Worm (Caenorhabditis elegans): ENCODE data around the gene Y38E10A.22.

The Y38E10A.22 gene

DNA sequence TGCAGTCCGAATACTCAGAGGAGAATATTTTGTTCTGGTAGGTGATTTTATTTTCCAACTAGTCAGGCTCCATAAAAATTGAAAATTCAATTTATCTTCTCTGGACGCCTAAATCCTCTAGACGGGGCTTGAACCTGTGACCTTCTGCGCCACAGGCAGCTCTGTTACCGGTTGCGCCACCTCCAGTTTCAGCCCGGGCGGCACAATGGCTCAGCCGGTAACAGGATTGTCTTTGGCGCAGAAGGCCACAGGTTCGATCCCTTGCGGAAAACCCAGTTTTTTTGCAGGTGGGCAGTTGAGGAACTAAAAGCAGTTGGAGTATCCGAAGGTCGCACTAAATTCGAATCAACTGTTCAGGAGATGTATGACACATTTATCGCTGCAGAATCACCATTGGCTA is 7.7 kb downstream of the Y38E10A.22 start:
- TF ChIP-seq nhr-6 (tag; optimal IDR thresholded peaks at IDR 0.05) (no peak), lin-39 (tag; optimal IDR thresholded peaks at IDR 0.05) (no peak), blmp-1 (tag; optimal IDR thresholded peaks at IDR 0.05; ENCODE audit: insufficient read depth) (no peak), crh-2 (tag; optimal IDR thresholded peaks at IDR 0.05) (no peak), nhr-25 (tag; optimal IDR thresholded peaks at IDR 0.05) (no peak), lsy-2 (tag; optimal IDR thresholded peaks at IDR 0.05) (no peak), sma-3 (GFP tag; optimal IDR thresholded peaks at IDR 0.05) (no peak), nhr-21 (tag; optimal IDR thresholded peaks at IDR 0.05) (no peak)

DNA sequence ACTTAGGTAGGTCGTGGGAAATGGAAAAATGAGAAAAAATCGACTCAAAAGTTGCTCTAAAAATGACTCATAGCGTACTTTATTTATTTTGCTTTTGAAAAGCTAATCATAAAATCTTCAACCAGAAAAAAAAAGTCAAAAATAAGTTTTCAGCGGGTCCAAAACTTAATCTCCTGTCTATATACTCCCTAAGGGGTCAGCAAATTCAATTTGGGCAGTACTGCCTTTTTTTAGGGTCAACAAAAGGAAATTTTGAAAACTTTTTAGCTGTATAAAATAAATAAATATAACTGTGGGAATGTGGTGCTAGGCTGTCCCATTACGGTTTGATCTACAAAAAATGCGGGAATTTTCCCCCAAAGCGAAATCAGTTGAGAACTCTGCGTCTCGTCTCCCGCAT is 8.3 kb downstream of the Y38E10A.22 start:
- no peak for TF ChIP-seq unc-55 (GFP tag; optimal IDR thresholded peaks at IDR 0.05)
- no peak for TF ChIP-seq snpc-4 (tag; optimal IDR thresholded peaks at IDR 0.05)
- TF ChIP-seq ceh-82 (tag; optimal IDR thresholded peaks at IDR 0.05), result no peak
- TF ChIP-seq nhr-237 (tag; optimal IDR thresholded peaks at IDR 0.05), result no peak
- TF ChIP-seq nhr-11 (tag; optimal IDR thresholded peaks at IDR 0.05), result no peak
- no peak for TF ChIP-seq nhr-21 (tag; optimal IDR thresholded peaks at IDR 0.05)
- TF ChIP-seq ZK546.5 (tag; optimal IDR thresholded peaks at IDR 0.05), result no peak
- TF ChIP-seq egl-27 (tag; optimal IDR thresholded peaks at IDR 0.05), result no peak
- no peak for TF ChIP-seq aly-2 (tag; optimal IDR thresholded peaks at IDR 0.05)
- no peak for TF ChIP-seq peb-1 (tag; optimal IDR thresholded peaks at IDR 0.05)
- TF ChIP-seq nhr-12 (tag; optimal IDR thresholded peaks at IDR 0.05), result no peak
- no peak for TF ChIP-seq gmeb-1 (tag; optimal IDR thresholded peaks at IDR 0.05)
- no peak for TF ChIP-seq mdl-1 (tag; optimal IDR thresholded peaks at IDR 0.05)
- TF ChIP-seq sma-3 (GFP tag; optimal IDR thresholded peaks at IDR 0.05), result no peak
- no peak for TF ChIP-seq sem-4 (tag; optimal IDR thresholded peaks at IDR 0.05)
- no peak for TF ChIP-seq nhr-25 (tag; optimal IDR thresholded peaks at IDR 0.05)
- no peak for TF ChIP-seq lin-11 (tag; optimal IDR thresholded peaks at IDR 0.05)
- no peak for TF ChIP-seq Y55F3AM.14 (GFP tag; optimal IDR thresholded peaks at IDR 0.05)
- TF ChIP-seq lsy-2 (tag; optimal IDR thresholded peaks at IDR 0.05), result no peak
- no peak for TF ChIP-seq blmp-1 (tag; optimal IDR thresholded peaks at IDR 0.05; ENCODE audit: insufficient read depth)

DNA sequence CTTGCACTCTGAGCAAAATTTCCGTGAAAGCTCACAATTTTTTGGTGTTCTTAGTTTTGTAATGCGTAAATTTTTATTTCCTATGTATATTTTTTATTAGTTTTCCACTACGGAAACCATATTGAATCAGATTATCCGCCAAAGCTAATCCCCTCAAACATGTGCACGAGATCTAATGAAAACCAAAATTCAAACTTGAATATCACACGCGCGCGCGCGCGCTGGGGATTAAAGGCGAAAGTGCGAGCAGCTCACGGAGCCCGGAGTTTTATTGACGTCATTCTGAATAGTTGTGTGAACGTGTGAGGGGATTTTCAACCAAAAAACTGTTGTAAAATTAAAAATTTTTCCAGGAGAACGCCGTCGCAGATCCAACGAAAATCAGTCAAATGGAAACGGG is 8.7 kb downstream of the Y38E10A.22 start:
- TF ChIP-seq crh-2 (tag; optimal IDR thresholded peaks at IDR 0.05), result no peak
- no peak for TF ChIP-seq mab-5 (tag; optimal IDR thresholded peaks at IDR 0.05)
- no peak for TF ChIP-seq lin-13 (GFP tag; optimal IDR thresholded peaks at IDR 0.05)
- TF ChIP-seq nhr-12 (tag; optimal IDR thresholded peaks at IDR 0.05), result no peak
- TF ChIP-seq nhr-237 (tag; optimal IDR thresholded peaks at IDR 0.05), result no peak
- no peak for TF ChIP-seq peb-1 (tag; optimal IDR thresholded peaks at IDR 0.05)
- TF ChIP-seq lsy-2 (tag; optimal IDR thresholded peaks at IDR 0.05), result no peak
- no peak for TF ChIP-seq dmd-4 (tag; optimal IDR thresholded peaks at IDR 0.05)
- TF ChIP-seq ceh-82 (tag; optimal IDR thresholded peaks at IDR 0.05), result no peak
- TF ChIP-seq sem-4 (tag; optimal IDR thresholded peaks at IDR 0.05), result no peak
- no peak for TF ChIP-seq fos-1 (tag; optimal IDR thresholded peaks at IDR 0.05)
- no peak for TF ChIP-seq nhr-25 (tag; optimal IDR thresholded peaks at IDR 0.05)
- no peak for TF ChIP-seq ztf-11 (tag; optimal IDR thresholded peaks at IDR 0.05)
- no peak for TF ChIP-seq blmp-1 (tag; optimal IDR thresholded peaks at IDR 0.05; ENCODE audit: insufficient read depth)

DNA sequence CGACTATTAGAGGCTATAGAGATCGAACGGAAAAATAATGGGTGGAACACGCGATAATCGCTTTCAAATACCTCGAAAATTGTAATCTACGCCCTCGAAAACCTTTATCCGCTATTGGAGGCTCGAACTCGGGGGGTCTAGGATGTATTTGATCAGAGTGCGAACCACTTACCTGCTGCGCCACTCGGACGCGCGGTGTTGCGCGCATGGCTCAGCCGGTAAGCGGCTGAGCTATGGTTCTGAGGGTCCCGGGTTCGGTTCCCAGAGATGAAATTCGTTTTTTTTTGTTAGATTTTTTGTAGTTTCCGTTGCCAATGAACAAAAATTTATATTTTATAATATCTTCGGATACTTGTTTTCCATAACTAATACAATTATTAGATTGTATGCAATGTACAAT is 9.5 kb downstream of the Y38E10A.22 start:
- TF ChIP-seq ztf-4 (tag; optimal IDR thresholded peaks at IDR 0.05) (no peak), fos-1 (tag; optimal IDR thresholded peaks at IDR 0.05) (no peak), lsy-2 (tag; optimal IDR thresholded peaks at IDR 0.05) (no peak), peb-1 (tag; optimal IDR thresholded peaks at IDR 0.05) (no peak), ceh-82 (tag; optimal IDR thresholded peaks at IDR 0.05) (no peak), C34F6.9 (tag; optimal IDR thresholded peaks at IDR 0.05) (no peak)

DNA sequence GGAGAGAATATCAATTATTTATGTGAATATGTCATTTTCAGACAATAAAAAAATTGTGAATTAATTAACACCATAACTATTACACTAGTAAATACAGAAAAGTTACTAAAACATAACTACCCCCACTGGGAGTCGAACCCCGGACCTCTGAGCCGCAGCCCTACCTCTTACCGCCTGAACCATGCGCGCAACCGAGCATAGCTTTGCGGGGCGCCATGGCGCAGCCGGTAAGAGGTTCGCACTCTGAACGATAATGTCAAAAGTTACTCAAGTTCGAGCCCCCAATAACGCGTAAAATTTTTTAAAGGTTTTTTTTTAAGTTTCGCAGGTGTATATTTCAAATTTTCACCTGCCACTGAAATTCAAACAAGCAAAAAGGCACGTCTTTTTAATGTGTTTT is 11.6 kb downstream of the Y38E10A.22 start:
- TF ChIP-seq nhr-11 (tag; optimal IDR thresholded peaks at IDR 0.05) (no peak), sma-9 (GFP tag; optimal IDR thresholded peaks at IDR 0.05) (no peak), sma-9 (tag; optimal IDR thresholded peaks at IDR 0.05) (no peak), mbf-1 (tag; optimal IDR thresholded peaks at IDR 0.05) (no peak), ztf-4 (tag; optimal IDR thresholded peaks at IDR 0.05) (no peak), ZK546.5 (tag; optimal IDR thresholded peaks at IDR 0.05) (no peak), alr-1 (tag; optimal IDR thresholded peaks at IDR 0.05) (no peak)
